Fruit fly (Drosophila melanogaster): ENCODE data around the gene L2HGDH.

- no peak for TF ChIP-seq CG14711 (tag; optimal IDR thresholded peaks at IDR 0.05)
- no peak for TF ChIP-seq kay (GFP tag; ENCODE audit: borderline replicate concordance)
- no peak for TF ChIP-seq CG11617 (GFP tag; optimal IDR thresholded peaks at IDR 0.05)
- TF ChIP-seq Clk (GFP tag; optimal IDR thresholded peaks at IDR 0.05), result no peak
- no peak for TF ChIP-seq cic (GFP tag; optimal IDR thresholded peaks at IDR 0.05)
- TF ChIP-seq Crg-1 (GFP tag; optimal IDR thresholded peaks at IDR 0.05), result no peak
- TF ChIP-seq Hr96 (GFP tag; optimal IDR thresholded peaks at IDR 0.05), result no peak
- no peak for TF ChIP-seq bab1 (GFP tag; optimal IDR thresholded peaks at IDR 0.05)
- no peak for TF ChIP-seq cnc (optimal IDR thresholded peaks at IDR 0.05)
- TF ChIP-seq CG5204 (GFP tag; optimal IDR thresholded peaks at IDR 0.05), result no peak
Observed at dm6 chr2L:18948065-18948723, 26.1 kb downstream of the L2HGDH start.
